Fruit fly (Drosophila melanogaster) Kc167 (cell line): ENCODE results near the gene mia.

Source experiments
- Sin3A ChIP-seq: fragments of >200 bp; optimal IDR thresholded peaks from 2 replicates; lab custom pipeline; 2018; ENCODE audit warnings: missing external identifiers
- h ChIP-seq: fragments of >200 bp; optimal IDR thresholded peaks from 3 replicates; lab custom pipeline; 2018; ENCODE audit warnings: missing external identifiers
- insv ChIP-seq: fragments of >200 bp; optimal IDR thresholded peaks from 3 replicates; lab custom pipeline; 2018; ENCODE audit warnings: missing external identifiers
- psq ChIP-seq: fragments of >200 bp; optimal IDR thresholded peaks from 2 replicates; lab custom pipeline; 2017; ENCODE audit warnings: missing external identifiers
- ttk ChIP-seq: sonication (Bioruptor generic); optimal IDR thresholded peaks from 2 replicates; lab custom pipeline; 2017; ENCODE audit warnings: missing external identifiers

DNA sequence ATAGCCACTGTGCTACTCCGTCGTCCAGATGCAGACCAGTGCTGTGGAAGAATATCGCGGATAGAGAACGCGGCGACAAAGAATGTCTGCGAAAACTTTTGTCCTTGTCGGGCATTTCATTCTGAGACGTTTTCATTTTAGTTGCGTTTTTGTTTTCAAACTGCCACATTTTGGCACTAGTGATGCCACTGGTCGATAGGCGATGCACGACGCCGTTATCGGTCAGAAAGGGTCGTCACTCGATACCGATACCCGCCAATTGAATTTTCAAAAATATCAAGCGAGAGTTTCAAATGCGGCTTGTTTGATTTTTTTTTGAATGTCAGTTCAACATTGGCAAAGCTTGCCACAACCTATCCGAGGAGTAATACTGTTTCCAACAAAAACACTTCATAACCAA lies 516 bp downstream of the mia start:
- no peak for TF ChIP-seq ttk (lab: Kevin White, UChicago)
- TF ChIP-seq psq (lab: Kevin White, UChicago), result no peak
- TF ChIP-seq Sin3A, result no peak
- no peak for TF ChIP-seq h (lab: Kevin White, UChicago)
- no peak for TF ChIP-seq insv (lab: Kevin White, UChicago)
